Worm (Caenorhabditis elegans) whole organism, young adult: Measurements from ENCODE around the gene srlf-12.

ENCODE experiments used
- B0261.1 ChIP-seq: sonication (generic microtip); optimal IDR thresholded peaks from 2 replicates; lab custom pipeline; 2016; ENCODE audit warnings: mild to moderate bottlenecking, missing genetic modification characterization, moderate library complexity, missing compliant biosample characterization
- B0336.3 ChIP-seq: fragments of 200-800 bp; sonication (Bioruptor generic); IDR thresholded peaks from 2 replicates; pipeline ENCODE4 v1.3.6; 2022; ENCODE audit warnings: missing genetic modification characterization, missing compliant biosample characterization
- F23B12.7 ChIP-seq: sonication (generic microtip); optimal IDR thresholded peaks from 2 replicates; lab custom pipeline; 2017; ENCODE audit warnings: missing genetic modification characterization, mild to moderate bottlenecking, missing compliant biosample characterization, antibody characterized with exemption, moderate library complexity; ENCODE audit not compliant: insufficient read depth
- F33H1.4 ChIP-seq: fragments of 200-800 bp; sonication (Bioruptor generic); IDR thresholded peaks from 2 replicates; pipeline ENCODE4 v1.3.6; 2022; ENCODE audit warnings: missing genetic modification reagents, missing genetic modification characterization, missing compliant biosample characterization
- F57A8.1 ChIP-seq: fragments of 200-800 bp; sonication (Bioruptor generic); optimal IDR thresholded peaks from 2 replicates; lab custom pipeline; 2018; ENCODE audit warnings: mild to moderate bottlenecking, missing genetic modification characterization, moderate library complexity, missing compliant biosample characterization
- F57C9.4 ChIP-seq: sonication (generic microtip); optimal IDR thresholded peaks from 2 replicates; lab custom pipeline; 2017; ENCODE audit warnings: mild to moderate bottlenecking, missing genetic modification characterization, missing compliant biosample characterization
- T07F8.4 ChIP-seq: sonication (generic microtip); optimal IDR thresholded peaks from 2 replicates; lab custom pipeline; 2016; ENCODE audit warnings: mild to moderate bottlenecking, missing genetic modification characterization, moderate library complexity, missing compliant biosample characterization
- Y53G8AR.9 ChIP-seq: fragments of 200-800 bp; sonication (Bioruptor generic); conservative IDR thresholded peaks from 2 replicates; pipeline ENCODE4 v1.3.6; 2022; ENCODE audit warnings: missing genetic modification reagents, missing genetic modification characterization, missing compliant biosample characterization
- Y79H2A.3 ChIP-seq: fragments of 200-800 bp; sonication (Bioruptor generic); conservative IDR thresholded peaks from 2 replicates; pipeline ENCODE4 v1.3.6; 2022; ENCODE audit warnings: missing genetic modification reagents, missing genetic modification characterization, missing compliant biosample characterization
- ZK185.1 ChIP-seq: sonication (generic microtip); optimal IDR thresholded peaks from 2 replicates; lab custom pipeline; 2016; ENCODE audit warnings: mild to moderate bottlenecking, missing genetic modification characterization, missing compliant biosample characterization; ENCODE audit not compliant: poor library complexity, severe bottlenecking
- atf-7 ChIP-seq: sonication (generic microtip); optimal IDR thresholded peaks from 2 replicates; lab custom pipeline; 2017; ENCODE audit warnings: mild to moderate bottlenecking, missing genetic modification characterization, missing compliant biosample characterization
- attf-3 ChIP-seq: fragments of 200-800 bp; sonication (Bioruptor generic); conservative IDR thresholded peaks from 2 replicates; pipeline ENCODE4 v1.3.6; 2022; ENCODE audit warnings: missing genetic modification reagents, missing genetic modification characterization, missing compliant biosample characterization
- bed-1 ChIP-seq: fragments of 200-800 bp; sonication (Bioruptor generic); IDR thresholded peaks from 2 replicates; pipeline ENCODE4 v1.3.6; 2022; ENCODE audit warnings: missing genetic modification reagents, missing genetic modification characterization, missing compliant biosample characterization
- ceh-58 ChIP-seq: fragments of 200-800 bp; sonication (Bioruptor generic); IDR thresholded peaks from 2 replicates; pipeline ENCODE4 v1.3.6; 2022; ENCODE audit warnings: missing genetic modification characterization, missing compliant biosample characterization
- chd-7 ChIP-seq: sonication (generic microtip); optimal IDR thresholded peaks from 2 replicates; lab custom pipeline; 2016; ENCODE audit warnings: mild to moderate bottlenecking, missing genetic modification characterization, moderate library complexity, missing compliant biosample characterization
- die-1 ChIP-seq: sonication (generic microtip); optimal IDR thresholded peaks from 2 replicates; lab custom pipeline; 2016; ENCODE audit warnings: missing genotype, mild to moderate bottlenecking, missing genetic modification characterization, missing compliant biosample characterization
- dox-1 ChIP-seq: fragments of 200-800 bp; sonication (Bioruptor generic); IDR thresholded peaks from 2 replicates; pipeline ENCODE4 v1.3.6; 2022; ENCODE audit warnings: missing genetic modification reagents, missing genetic modification characterization, missing compliant biosample characterization
- dpff-1 ChIP-seq: sonication (generic microtip); optimal IDR thresholded peaks from 2 replicates; lab custom pipeline; 2017; ENCODE audit warnings: mild to moderate bottlenecking, missing genetic modification characterization, missing compliant biosample characterization
- efl-1 ChIP-seq: fragments of 150-350 bp; optimal IDR thresholded peaks from 2 replicates; lab custom pipeline; 2014; ENCODE audit warnings: missing biosample characterization, missing genetic modification reagents, missing genetic modification characterization
- egrh-3 ChIP-seq: fragments of 200-800 bp; sonication (Bioruptor generic); IDR thresholded peaks from 2 replicates; pipeline ENCODE4 v1.3.6; 2022; ENCODE audit warnings: missing genetic modification reagents, missing genetic modification characterization, missing compliant biosample characterization
- lag-1 ChIP-seq: fragments of 200-800 bp; sonication (Bioruptor generic); IDR thresholded peaks from 2 replicates; pipeline ENCODE4 v1.3.6; 2022; ENCODE audit warnings: missing genetic modification reagents, missing genetic modification characterization, missing compliant biosample characterization
- lsy-27 ChIP-seq: sonication (generic microtip); optimal IDR thresholded peaks from 2 replicates; lab custom pipeline; 2017; ENCODE audit warnings: missing genetic modification characterization, mild to moderate bottlenecking, missing compliant biosample characterization, antibody characterized with exemption, missing genotype, borderline replicate concordance; ENCODE audit not compliant: insufficient read depth
- madf-6 ChIP-seq: fragments of 200-800 bp; sonication (Bioruptor generic); IDR thresholded peaks from 2 replicates; pipeline ENCODE4 v1.3.6; 2022; ENCODE audit warnings: missing genetic modification reagents, missing genetic modification characterization, missing compliant biosample characterization
- mel-28 ChIP-seq: sonication (generic microtip); optimal IDR thresholded peaks from 2 replicates; lab custom pipeline; 2016; ENCODE audit warnings: borderline replicate concordance, mild to moderate bottlenecking, missing genetic modification characterization, missing compliant biosample characterization
- mxl-1 ChIP-seq: sonication (generic microtip); optimal IDR thresholded peaks from 2 replicates; lab custom pipeline; 2016; ENCODE audit warnings: missing genetic modification characterization, missing compliant biosample characterization
- nhr-179 ChIP-seq: sonication (generic microtip); optimal IDR thresholded peaks from 2 replicates; lab custom pipeline; 2016; ENCODE audit warnings: mild to moderate bottlenecking, missing genetic modification characterization, missing compliant biosample characterization
- nhr-27 ChIP-seq: fragments of 200-800 bp; sonication (Bioruptor generic); optimal IDR thresholded peaks from 2 replicates; lab custom pipeline; 2018; ENCODE audit warnings: mild to moderate bottlenecking, missing genetic modification characterization, moderate library complexity, missing compliant biosample characterization
- pbrm-1 ChIP-seq: fragments of 200-800 bp; sonication (Bioruptor generic); IDR thresholded peaks from 2 replicates; pipeline ENCODE4 v1.3.6; 2022; ENCODE audit warnings: missing genetic modification reagents, missing genetic modification characterization, missing compliant biosample characterization
- repo-1 ChIP-seq: sonication (generic microtip); optimal IDR thresholded peaks from 2 replicates; lab custom pipeline; 2017; ENCODE audit warnings: mild to moderate bottlenecking, missing genetic modification characterization, missing compliant biosample characterization
- rpc-1 ChIP-seq, 2 experiments: fragments of 150-350 bp in 1 of 2; sonication (generic microtip) in 1 of 2; optimal IDR thresholded peaks; 2 replicates each; lab custom pipeline; 2014 to 2018; ENCODE audit warnings: missing biosample characterization in 1 of 2, missing genetic modification characterization in 1 of 2, missing genetic modification reagents in 1 of 2, missing genotype in 1 of 2
- snpc-1.3 ChIP-seq: sonication (generic microtip); optimal IDR thresholded peaks from 2 replicates; lab custom pipeline; 2017; ENCODE audit warnings: missing genetic modification characterization, mild to moderate bottlenecking, missing compliant biosample characterization, antibody characterized with exemption, moderate library complexity, missing genotype, missing genetic modification reagents; ENCODE audit not compliant: insufficient read depth
- somi-1 ChIP-seq: fragments of 200-800 bp; sonication (Bioruptor generic); optimal IDR thresholded peaks from 2 replicates; lab custom pipeline; 2018; ENCODE audit warnings: mild to moderate bottlenecking, missing genetic modification characterization, missing compliant biosample characterization
- ztf-25 ChIP-seq: fragments of 200-800 bp; sonication (Bioruptor generic); IDR thresholded peaks from 2 replicates; pipeline ENCODE4 v1.3.6; 2022; ENCODE audit warnings: missing genetic modification reagents, missing genetic modification characterization, missing compliant biosample characterization
- ztf-3 ChIP-seq: fragments of 200-800 bp; sonication (Bioruptor generic); optimal IDR thresholded peaks from 2 replicates; lab custom pipeline; 2018; ENCODE audit warnings: mild to moderate bottlenecking, missing genetic modification characterization, missing compliant biosample characterization

Gene srlf-12

DNA sequence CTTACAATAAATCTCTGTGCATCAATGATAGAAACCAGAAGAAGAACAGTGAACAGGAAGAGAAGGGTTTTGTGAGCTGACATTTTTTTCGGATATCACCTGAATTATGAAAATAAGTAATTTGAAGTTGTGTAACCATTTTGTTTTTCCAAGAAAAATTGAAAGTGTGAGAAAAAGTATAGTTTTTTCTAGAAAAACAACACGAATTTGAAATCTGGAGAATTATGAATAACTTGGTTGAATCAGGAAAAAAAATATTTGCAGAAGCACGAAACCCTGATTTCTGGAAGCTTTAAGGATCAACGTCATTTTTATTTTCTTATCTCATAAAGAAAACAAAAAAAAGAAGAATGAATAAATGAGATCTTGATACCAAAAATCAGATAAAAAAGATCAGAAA is 17.4 kb downstream of the srlf-12 start, which contains the start of gene F13E9.12:
Gene F13E9.12 (minus strand): TSS at position 101 of the 400 bp plus-strand sequence.
- no peak for TF ChIP-seq attf-3
- no peak for TF ChIP-seq atf-7 (tag; lab: Kevin White, UChicago)
- no peak for TF ChIP-seq ztf-3 (GFP tag; lab: Kevin White, UChicago)
- TF ChIP-seq snpc-1.3 (tag; lab: Kevin White, UChicago) = no peak
- no peak for TF ChIP-seq ZK185.1
- TF ChIP-seq lsy-27 (tag; lab: Kevin White, UChicago) = no peak
- no peak for TF ChIP-seq ceh-58 (GFP tag; lab: Robert Waterston, UW)
- no peak for TF ChIP-seq rpc-1 (optimal IDR thresholded peaks at IDR 0.05; lab: Kevin White, UChicago)
- TF ChIP-seq rpc-1 (tag; optimal IDR thresholded peaks at IDR 0.05; lab: Kevin White, UChicago) = no peak
- TF ChIP-seq T07F8.4 (tag; lab: Kevin White, UChicago) = no peak
- TF ChIP-seq ztf-25 (GFP tag; lab: Robert Waterston, UW) = no peak
- no peak for TF ChIP-seq B0261.1 (tag; lab: Kevin White, UChicago)
- no peak for TF ChIP-seq dox-1 (GFP tag; lab: Robert Waterston, UW)
- TF ChIP-seq die-1 (tag; lab: Kevin White, UChicago) = no peak
- no peak for TF ChIP-seq bed-1 (GFP tag; lab: Robert Waterston, UW)
- no peak for TF ChIP-seq somi-1
- no peak for TF ChIP-seq efl-1 (GFP tag; lab: Kevin White, UChicago)
- no peak for TF ChIP-seq B0336.3 (GFP tag; lab: Robert Waterston, UW)
- TF ChIP-seq F57C9.4 = no peak

DNA sequence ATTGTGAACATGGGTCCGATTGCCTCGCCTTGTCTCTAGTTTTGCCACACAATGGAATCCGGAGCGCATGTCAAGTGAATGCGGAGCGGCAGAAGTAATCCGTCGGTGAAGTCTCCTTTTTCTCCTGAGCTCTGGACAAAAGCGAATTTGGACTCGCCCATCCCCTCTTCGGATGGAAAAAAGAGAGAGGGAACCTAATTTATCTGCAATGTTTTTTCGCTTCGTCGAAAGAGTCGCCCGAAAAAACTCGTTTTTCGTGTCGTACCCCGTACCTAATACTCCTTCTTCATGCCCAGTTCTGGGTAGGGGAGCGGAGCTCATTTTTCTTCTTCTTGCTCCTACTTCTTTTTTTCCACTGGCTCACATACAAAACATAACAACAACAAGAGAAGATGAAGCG is 21.7 kb downstream of the srlf-12 start:
- TF ChIP-seq pbrm-1 (GFP tag; lab: Robert Waterston, UW) = no peak
- TF ChIP-seq mxl-1 (tag; lab: Kevin White, UChicago) = no peak
- no peak for TF ChIP-seq lag-1 (GFP tag; lab: Robert Waterston, UW)

DNA sequence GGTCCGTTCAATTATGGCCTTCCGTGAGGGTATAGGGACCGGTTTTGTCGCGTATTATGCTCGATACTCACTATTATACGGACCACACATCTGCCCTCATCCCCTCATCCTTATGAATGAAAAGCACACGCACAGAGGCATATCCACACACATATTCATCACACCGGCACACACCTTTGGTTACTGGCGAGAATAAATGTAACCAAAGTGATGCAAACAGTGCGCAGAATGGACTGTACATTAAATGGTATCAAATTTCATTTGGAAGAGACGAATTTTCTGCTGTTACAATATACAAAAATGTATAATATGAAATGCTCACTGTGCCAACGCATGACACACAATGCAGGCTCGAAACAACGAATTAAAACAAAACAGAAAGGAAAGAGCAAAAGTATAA is 22.3 kb downstream of the srlf-12 start:
- TF ChIP-seq ZK185.1 (no peak), mel-28 (tag; lab: Kevin White, UChicago) (no peak), Y79H2A.3 (no peak), chd-7 (no peak), lsy-27 (tag; lab: Kevin White, UChicago) (no peak), madf-6 (no peak), F23B12.7 (tag; lab: Kevin White, UChicago) (no peak), die-1 (tag; lab: Kevin White, UChicago) (no peak), F57A8.1 (GFP tag; lab: Kevin White, UChicago) (no peak), egrh-3 (GFP tag; lab: Robert Waterston, UW) (no peak)

DNA sequence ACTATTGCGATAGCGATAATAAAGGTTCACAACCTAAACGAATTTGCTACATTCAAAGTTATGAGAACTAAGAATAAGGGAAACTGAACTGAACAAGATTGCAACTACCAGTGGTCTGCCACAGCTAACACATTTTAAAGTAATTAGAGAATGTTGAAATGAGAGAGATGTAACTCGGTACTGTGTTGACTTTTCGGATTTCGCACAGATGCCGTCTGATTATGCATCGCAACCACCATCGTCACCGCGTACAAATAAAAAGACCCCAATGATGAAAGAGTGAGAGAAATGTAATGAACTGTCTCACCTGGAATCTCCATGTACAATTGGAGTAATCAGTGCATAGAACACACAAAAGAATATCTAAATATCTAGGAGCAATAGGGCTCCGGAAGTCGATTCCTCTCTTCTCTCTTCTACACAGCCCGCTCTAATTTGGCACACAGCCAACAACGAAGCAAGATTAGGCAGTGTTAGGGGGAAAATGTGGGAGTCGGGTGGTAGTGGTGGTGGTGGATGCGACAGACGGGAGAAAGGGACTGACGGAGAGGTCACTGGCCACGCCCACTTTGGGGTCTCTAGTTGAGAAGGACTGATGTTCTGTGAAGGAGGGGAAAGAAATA is 23.2 kb downstream of the srlf-12 start, which contains the start of gene F13E9.11:
Gene F13E9.11 (minus strand): TSS at position 507 of the 623 bp plus-strand sequence.
- TF ChIP-seq dpff-1 (tag; lab: Kevin White, UChicago) (no peak), nhr-27 (no peak), nhr-179 (no peak), repo-1 (tag; lab: Kevin White, UChicago) (no peak), F33H1.4 (no peak), Y53G8AR.9 (GFP tag; lab: Robert Waterston, UW) (no peak)
